Worm (Caenorhabditis elegans): ENCODE results near the gene T05G5.1.

Gene T05G5.1

ce11 chrIII:9703747-9704605, 39.2 kb downstream of the T05G5.1 start:
- TF ChIP-seq zag-1 (tag; optimal IDR thresholded peaks at IDR 0.05) (peak; percentile 74), nhr-10 (tag; optimal IDR thresholded peaks at IDR 0.05) (no peak), unc-62 (GFP tag; optimal IDR thresholded peaks at IDR 0.05) (no peak), aly-2 (tag; optimal IDR thresholded peaks at IDR 0.05) (no peak), mbf-1 (tag; optimal IDR thresholded peaks at IDR 0.05) (no peak), elt-3 (tag; optimal IDR thresholded peaks at IDR 0.05) (no peak), sma-9 (GFP tag; optimal IDR thresholded peaks at IDR 0.05) (peak; percentile 58), sma-9 (tag; optimal IDR thresholded peaks at IDR 0.05) (no peak), lsy-2 (tag; optimal IDR thresholded peaks at IDR 0.05) (peak in 1 of 2 experiments; percentile 43), alr-1 (tag; optimal IDR thresholded peaks at IDR 0.05) (no peak), lin-13 (GFP tag; optimal IDR thresholded peaks at IDR 0.05) (no peak), nhr-21 (tag; optimal IDR thresholded peaks at IDR 0.05) (no peak), ztf-4 (tag; optimal IDR thresholded peaks at IDR 0.05) (no peak), Y55F3AM.14 (GFP tag; optimal IDR thresholded peaks at IDR 0.05) (peak; percentile 63), ceh-82 (tag; optimal IDR thresholded peaks at IDR 0.05) (no peak), egl-27 (tag; optimal IDR thresholded peaks at IDR 0.05) (peak; percentile 11), ztf-1 (GFP tag; conservative IDR thresholded peaks at IDR 0.05) (no peak), ZK546.5 (tag; optimal IDR thresholded peaks at IDR 0.05) (no peak), nhr-77 (tag; optimal IDR thresholded peaks at IDR 0.05) (no peak), skn-1 (tag; optimal IDR thresholded peaks at IDR 0.05) (no peak), crh-2 (tag; optimal IDR thresholded peaks at IDR 0.05) (peak; percentile 47), peb-1 (tag; optimal IDR thresholded peaks at IDR 0.05) (no peak), F13H6.1 (tag; optimal IDR thresholded peaks at IDR 0.05) (peak; percentile 74), nhr-129 (tag; optimal IDR thresholded peaks at IDR 0.05) (peak; percentile 43), unc-55 (GFP tag; optimal IDR thresholded peaks at IDR 0.05) (peak; percentile 53), lin-11 (tag; optimal IDR thresholded peaks at IDR 0.05) (no peak), dmd-4 (tag; optimal IDR thresholded peaks at IDR 0.05) (no peak), ztf-11 (tag; optimal IDR thresholded peaks at IDR 0.05) (no peak), ama-1 (optimal IDR thresholded peaks at IDR 0.05) (peak; percentile 0), C34F6.9 (tag; optimal IDR thresholded peaks at IDR 0.05) (peak; percentile 54), gmeb-1 (tag; optimal IDR thresholded peaks at IDR 0.05) (no peak), nhr-25 (tag; optimal IDR thresholded peaks at IDR 0.05) (peak; percentile 30), R02D3.7 (tag; optimal IDR thresholded peaks at IDR 0.05) (no peak), fos-1 (tag; optimal IDR thresholded peaks at IDR 0.05) (peak; percentile 10), nhr-237 (tag; optimal IDR thresholded peaks at IDR 0.05) (no peak), sma-3 (GFP tag; optimal IDR thresholded peaks at IDR 0.05) (no peak), ceh-16 (tag; optimal IDR thresholded peaks at IDR 0.05) (no peak), mab-5 (tag; optimal IDR thresholded peaks at IDR 0.05) (peak; percentile 66), blmp-1 (tag; optimal IDR thresholded peaks at IDR 0.05; ENCODE audit: insufficient read depth) (no peak), unc-39 (tag; optimal IDR thresholded peaks at IDR 0.05) (no peak), mdl-1 (tag; optimal IDR thresholded peaks at IDR 0.05) (peak in 1 of 2 experiments; percentile 27), nhr-12 (tag; optimal IDR thresholded peaks at IDR 0.05) (no peak), nhr-6 (tag; optimal IDR thresholded peaks at IDR 0.05) (peak; percentile 26), snpc-4 (tag; optimal IDR thresholded peaks at IDR 0.05) (no peak), nhr-23 (tag; optimal IDR thresholded peaks at IDR 0.05) (no peak), elt-1 (tag; optimal IDR thresholded peaks at IDR 0.05) (no peak), lin-39 (tag; optimal IDR thresholded peaks at IDR 0.05) (no peak), nhr-11 (tag; optimal IDR thresholded peaks at IDR 0.05) (no peak), sem-4 (tag; optimal IDR thresholded peaks at IDR 0.05) (no peak)

Measured in whole organism, L2 larva.